Fruit fly (Drosophila melanogaster): ENCODE measurements around the gene CG8236.

dm6 chr3R:8722962-8723548 is 46.1 kb upstream of the CG8236 start, which contains the start of gene nom:
- TF ChIP-seq CG8478 (optimal IDR thresholded peaks at IDR 0.05) (no peak), Dll (optimal IDR thresholded peaks at IDR 0.05) (no peak), psq (optimal IDR thresholded peaks at IDR 0.05) (no peak), usp (GFP tag; optimal IDR thresholded peaks at IDR 0.05) (no peak), pan (optimal IDR thresholded peaks at IDR 0.05) (no peak)
